Worm (Caenorhabditis elegans) whole organism, late embryonic: ENCODE measurements around the gene saps-1.

Experiments
- C38D4.7 ChIP-seq: fragments of 200-800 bp; sonication (Bioruptor generic); optimal IDR thresholded peaks from 2 replicates; lab custom pipeline; 2018; ENCODE audit warnings: mild to moderate bottlenecking, missing genetic modification characterization, moderate library complexity, missing compliant biosample characterization
- F13H6.1 ChIP-seq: sonication (generic microtip); optimal IDR thresholded peaks from 2 replicates; lab custom pipeline; 2016; ENCODE audit warnings: missing genetic modification characterization, missing compliant biosample characterization
- K09A11.1 ChIP-seq: sonication (generic microtip); optimal IDR thresholded peaks from 2 replicates; lab custom pipeline; 2017; ENCODE audit warnings: antibody characterized with exemption, mild to moderate bottlenecking, missing genetic modification characterization, missing compliant biosample characterization; ENCODE audit not compliant: insufficient read depth
- Y22D7AL.16 ChIP-seq: sonication (generic microtip); optimal IDR thresholded peaks from 2 replicates; lab custom pipeline; 2016; ENCODE audit warnings: missing genetic modification characterization, missing compliant biosample characterization
- ahr-1 ChIP-seq: sonication (generic microtip); optimal IDR thresholded peaks from 2 replicates; lab custom pipeline; 2016; ENCODE audit warnings: missing genetic modification characterization, missing compliant biosample characterization
- ama-1 ChIP-seq: fragments of 150-350 bp; optimal IDR thresholded peaks from 2 replicates; lab custom pipeline; 2014
- ceh-14 ChIP-seq: sonication (generic microtip); optimal IDR thresholded peaks from 2 replicates; lab custom pipeline; 2016; ENCODE audit warnings: missing genotype, missing genetic modification characterization, missing compliant biosample characterization
- ceh-19 ChIP-seq: fragments of 200-800 bp; sonication (Bioruptor generic); optimal IDR thresholded peaks from 2 replicates; lab custom pipeline; 2018; ENCODE audit warnings: mild to moderate bottlenecking, missing genetic modification characterization, missing compliant biosample characterization
- ceh-2 ChIP-seq: sonication (generic microtip); optimal IDR thresholded peaks from 2 replicates; lab custom pipeline; 2016; ENCODE audit warnings: missing genotype, missing genetic modification characterization, missing compliant biosample characterization
- ceh-30 ChIP-seq: fragments of 150-350 bp; optimal IDR thresholded peaks from 2 replicates; lab custom pipeline; 2014; ENCODE audit warnings: missing biosample characterization, missing genetic modification characterization
- ceh-34 ChIP-seq: sonication (generic microtip); optimal IDR thresholded peaks from 2 replicates; lab custom pipeline; 2016; ENCODE audit warnings: mild to moderate bottlenecking, missing genetic modification characterization, missing compliant biosample characterization
- ceh-45 ChIP-seq: fragments of 200-800 bp; sonication (Bioruptor generic); IDR thresholded peaks from 2 replicates; pipeline ENCODE4 v1.3.6; 2022; ENCODE audit warnings: missing genetic modification reagents, missing genetic modification characterization, missing compliant biosample characterization
- ceh-48 ChIP-seq: sonication (generic microtip); optimal IDR thresholded peaks from 2 replicates; lab custom pipeline; 2016; ENCODE audit warnings: missing genetic modification characterization, inconsistent platforms, missing compliant biosample characterization
- ceh-6 ChIP-seq: fragments of 200-800 bp; sonication (Bioruptor generic); optimal IDR thresholded peaks from 2 replicates; lab custom pipeline; 2018; ENCODE audit warnings: mild to moderate bottlenecking, missing genetic modification characterization, missing compliant biosample characterization
- ceh-9 ChIP-seq: sonication (generic microtip); optimal IDR thresholded peaks from 2 replicates; lab custom pipeline; 2016; ENCODE audit warnings: mild to moderate bottlenecking, missing genetic modification characterization, inconsistent platforms, missing compliant biosample characterization
- che-1 ChIP-seq: sonication (generic microtip); optimal IDR thresholded peaks from 2 replicates; lab custom pipeline; 2016; ENCODE audit warnings: mild to moderate bottlenecking, missing genetic modification characterization, missing compliant biosample characterization
- dmd-4 ChIP-seq: sonication (generic microtip); optimal IDR thresholded peaks from 2 replicates; lab custom pipeline; 2016; ENCODE audit warnings: borderline replicate concordance, missing genetic modification characterization, missing compliant biosample characterization
- dve-1 ChIP-seq: sonication (generic microtip); optimal IDR thresholded peaks from 2 replicates; lab custom pipeline; 2017; ENCODE audit warnings: antibody characterized with exemption, mild to moderate bottlenecking, missing genetic modification characterization, missing compliant biosample characterization
- elt-2 ChIP-seq: sonication (generic microtip); optimal IDR thresholded peaks from 2 replicates; lab custom pipeline; 2016; ENCODE audit warnings: missing genetic modification reagents, missing genetic modification characterization, missing compliant biosample characterization
- eyg-1 ChIP-seq: sonication (generic microtip); optimal IDR thresholded peaks from 2 replicates; lab custom pipeline; 2016; ENCODE audit warnings: missing genotype, missing genetic modification characterization, missing compliant biosample characterization
- fax-1 ChIP-seq: sonication (generic microtip); optimal IDR thresholded peaks from 2 replicates; lab custom pipeline; 2016; ENCODE audit warnings: missing genotype, missing genetic modification characterization, missing compliant biosample characterization
- fkh-10 ChIP-seq: fragments of 150-350 bp; optimal IDR thresholded peaks from 2 replicates; lab custom pipeline; 2014; ENCODE audit warnings: missing biosample characterization, missing genetic modification reagents, missing genetic modification characterization
- fkh-6 ChIP-seq: sonication (generic microtip); optimal IDR thresholded peaks from 2 replicates; lab custom pipeline; 2016; ENCODE audit warnings: missing genetic modification characterization, missing compliant biosample characterization
- gmeb-2 ChIP-seq: sonication (generic microtip); optimal IDR thresholded peaks from 2 replicates; lab custom pipeline; 2016; ENCODE audit warnings: missing genetic modification characterization, inconsistent platforms, missing compliant biosample characterization
- hlh-13 ChIP-seq: fragments of 200-800 bp; sonication (Bioruptor generic); optimal IDR thresholded peaks from 2 replicates; lab custom pipeline; 2018; ENCODE audit warnings: mild to moderate bottlenecking, missing genetic modification characterization, missing compliant biosample characterization
- hlh-15 ChIP-seq: sonication (generic microtip); optimal IDR thresholded peaks from 2 replicates; lab custom pipeline; 2016; ENCODE audit warnings: missing genetic modification characterization, missing compliant biosample characterization
- hlh-30 ChIP-seq: sonication (generic microtip); optimal IDR thresholded peaks from 2 replicates; lab custom pipeline; 2017; ENCODE audit warnings: antibody characterized with exemption, missing genetic modification characterization, missing compliant biosample characterization; ENCODE audit not compliant: insufficient read depth
- hlh-6 ChIP-seq: sonication (generic microtip); optimal IDR thresholded peaks from 2 replicates; lab custom pipeline; 2016; ENCODE audit warnings: missing genotype, missing genetic modification characterization, missing compliant biosample characterization
- lin-11 ChIP-seq: fragments of 200-800 bp; sonication (Bioruptor generic); optimal IDR thresholded peaks from 2 replicates; lab custom pipeline; 2018; ENCODE audit warnings: mild to moderate bottlenecking, missing genetic modification characterization, missing compliant biosample characterization
- madf-2 ChIP-seq: sonication (generic microtip); optimal IDR thresholded peaks from 2 replicates; lab custom pipeline; 2017; ENCODE audit warnings: missing genetic modification characterization, missing compliant biosample characterization
- nhr-11 ChIP-seq: fragments of 150-350 bp; optimal IDR thresholded peaks from 2 replicates; lab custom pipeline; 2014; ENCODE audit warnings: missing biosample characterization, missing genetic modification characterization
- nhr-232 ChIP-seq: sonication (generic microtip); optimal IDR thresholded peaks from 2 replicates; lab custom pipeline; 2016; ENCODE audit warnings: missing genetic modification characterization, missing compliant biosample characterization
- npax-4 ChIP-seq: sonication (generic microtip); optimal IDR thresholded peaks from 2 replicates; lab custom pipeline; 2016; ENCODE audit warnings: missing genetic modification characterization, missing compliant biosample characterization
- odd-2 ChIP-seq: sonication (generic microtip); optimal IDR thresholded peaks from 2 replicates; lab custom pipeline; 2017; ENCODE audit warnings: antibody characterized with exemption, mild to moderate bottlenecking, missing genetic modification characterization, missing compliant biosample characterization
- pag-3 ChIP-seq: sonication (generic microtip); optimal IDR thresholded peaks from 2 replicates; lab custom pipeline; 2016; ENCODE audit warnings: missing compliant biosample characterization, missing genetic modification characterization, borderline replicate concordance
- pat-9 ChIP-seq: fragments of 200-800 bp; sonication (Bioruptor generic); optimal IDR thresholded peaks from 2 replicates; lab custom pipeline; 2018; ENCODE audit warnings: mild to moderate bottlenecking, missing genetic modification characterization, moderate library complexity, missing compliant biosample characterization
- pax-1 ChIP-seq: fragments of 150-350 bp; optimal IDR thresholded peaks from 2 replicates; lab custom pipeline; 2014; ENCODE audit warnings: missing biosample characterization, missing genetic modification characterization
- pha-2 ChIP-seq: sonication (generic microtip); optimal IDR thresholded peaks from 2 replicates; lab custom pipeline; 2017; ENCODE audit warnings: mild to moderate bottlenecking, missing genetic modification characterization, missing compliant biosample characterization
- pha-4 ChIP-seq: fragments of 150-350 bp; optimal IDR thresholded peaks from 2 replicates; lab custom pipeline; 2018; ENCODE audit warnings: missing biosample characterization, missing genetic modification reagents, missing genetic modification characterization
- pqm-1 ChIP-seq: sonication (generic microtip); optimal IDR thresholded peaks from 2 replicates; lab custom pipeline; 2016; ENCODE audit warnings: missing genetic modification characterization, missing compliant biosample characterization
- pros-1 ChIP-seq: fragments of 150-350 bp; optimal IDR thresholded peaks from 2 replicates; lab custom pipeline; 2014; ENCODE audit warnings: missing biosample characterization, missing genetic modification reagents, missing genetic modification characterization
- ref-2 ChIP-seq: sonication (generic microtip); optimal IDR thresholded peaks from 2 replicates; lab custom pipeline; 2016; ENCODE audit warnings: missing genetic modification characterization, missing compliant biosample characterization
- rnt-1 ChIP-seq: sonication (generic microtip); optimal IDR thresholded peaks from 2 replicates; lab custom pipeline; 2016; ENCODE audit warnings: missing genetic modification characterization, missing compliant biosample characterization
- sdc-2 ChIP-seq: sonication (generic microtip); optimal IDR thresholded peaks from 2 replicates; lab custom pipeline; 2016; ENCODE audit warnings: missing genotype, missing genetic modification characterization, missing compliant biosample characterization
- sox-4 ChIP-seq: sonication (generic microtip); optimal IDR thresholded peaks from 2 replicates; lab custom pipeline; 2017; ENCODE audit warnings: mild to moderate bottlenecking, missing genetic modification characterization, inconsistent platforms, missing compliant biosample characterization
- syd-9 ChIP-seq: sonication (generic microtip); optimal IDR thresholded peaks from 2 replicates; lab custom pipeline; 2016; ENCODE audit warnings: mild to moderate bottlenecking, missing genetic modification characterization, moderate library complexity, missing compliant biosample characterization
- ttx-3 ChIP-seq: sonication (generic microtip); optimal IDR thresholded peaks from 2 replicates; lab custom pipeline; 2016; ENCODE audit warnings: missing genetic modification reagents, missing genetic modification characterization, missing compliant biosample characterization
- unc-42 ChIP-seq: sonication (generic microtip); optimal IDR thresholded peaks from 2 replicates; lab custom pipeline; 2016; ENCODE audit warnings: missing genotype, missing genetic modification characterization, missing compliant biosample characterization
- unc-55 ChIP-seq: sonication (generic microtip); optimal IDR thresholded peaks from 2 replicates; lab custom pipeline; 2017; ENCODE audit warnings: missing biosample characterization, missing genetic modification reagents, missing genetic modification characterization
- unc-86 ChIP-seq: sonication (generic microtip); optimal IDR thresholded peaks from 2 replicates; lab custom pipeline; 2016; ENCODE audit warnings: missing genetic modification characterization, missing compliant biosample characterization
- zip-5 ChIP-seq: sonication (generic microtip); optimal IDR thresholded peaks from 2 replicates; lab custom pipeline; 2016; ENCODE audit warnings: missing genetic modification characterization, missing compliant biosample characterization

Gene saps-1

DNA sequence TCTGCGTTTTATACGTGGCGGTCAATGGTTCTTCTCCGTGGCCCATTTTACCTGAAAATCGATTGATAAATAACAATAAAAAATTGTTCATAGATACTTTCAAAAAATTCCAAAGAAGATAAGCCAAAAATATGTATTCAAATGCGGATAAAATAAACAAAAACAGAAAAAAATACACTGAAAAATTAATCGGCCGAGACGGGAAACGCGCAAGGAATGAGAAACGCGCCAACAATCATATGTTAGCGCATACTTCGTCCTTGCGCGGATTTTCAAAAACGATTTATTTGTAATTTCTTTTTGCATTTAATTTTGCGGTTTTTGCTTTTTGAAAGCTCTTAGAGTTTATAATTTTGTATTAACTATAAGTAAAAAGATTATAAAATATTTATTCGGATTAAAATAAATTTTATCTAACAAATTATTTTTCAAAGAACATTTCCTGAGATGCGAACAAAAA lies 48.1 kb downstream of the saps-1 start, which contains the start of gene nduf-11 (continued):
- no peak for TF ChIP-seq ceh-9 (tag; lab: Kevin White, UChicago)
- peak; percentile 29 for TF ChIP-seq ceh-48 (tag; lab: Kevin White, UChicago)
- peak; percentile 9 for TF ChIP-seq pha-2 (tag; lab: Kevin White, UChicago)
- TF ChIP-seq npax-4: no peak
- TF ChIP-seq dve-1 (tag; lab: Kevin White, UChicago): peak; percentile 55
- TF ChIP-seq pros-1 (tag; lab: Kevin White, UChicago): no peak
- TF ChIP-seq hlh-15 (tag; lab: Kevin White, UChicago): no peak
- no peak for TF ChIP-seq rnt-1
- TF ChIP-seq fkh-10: no peak
- TF ChIP-seq ceh-6 (GFP tag; lab: Kevin White, UChicago): no peak
- peak; percentile 11 for TF ChIP-seq gmeb-2 (tag; lab: Kevin White, UChicago)
- TF ChIP-seq odd-2: no peak
- TF ChIP-seq che-1 (tag; lab: Kevin White, UChicago): peak; percentile 42
- peak; percentile 48 for TF ChIP-seq K09A11.1 (tag; lab: Kevin White, UChicago)
- peak; percentile 18 for TF ChIP-seq pat-9
- TF ChIP-seq unc-42 (tag; lab: Kevin White, UChicago): peak; percentile 37
- TF ChIP-seq elt-2 (tag; lab: Kevin White, UChicago): peak; percentile 73
- no peak for TF ChIP-seq hlh-6 (tag; lab: Kevin White, UChicago)
- TF ChIP-seq ceh-19 (GFP tag; lab: Kevin White, UChicago): no peak
- no peak for TF ChIP-seq ceh-30 (tag; lab: Kevin White, UChicago)
- TF ChIP-seq eyg-1 (tag; lab: Kevin White, UChicago): no peak
- peak; percentile 47 for TF ChIP-seq sox-4 (tag; lab: Kevin White, UChicago)
- peak; percentile 39 for TF ChIP-seq ceh-34
- TF ChIP-seq pha-4 (tag; lab: Kevin White, UChicago): no peak
- no peak for TF ChIP-seq F13H6.1
- no peak for TF ChIP-seq zip-5 (tag; lab: Kevin White, UChicago)
- no peak for TF ChIP-seq pqm-1 (tag; lab: Kevin White, UChicago)
- no peak for TF ChIP-seq syd-9
- no peak for TF ChIP-seq unc-55 (GFP tag; lab: Kevin White, UChicago)
- TF ChIP-seq lin-11 (tag; lab: Kevin White, UChicago): peak; percentile 29
- peak; percentile 44 for TF ChIP-seq ttx-3 (tag; lab: Kevin White, UChicago)
- TF ChIP-seq pax-1 (tag; lab: Kevin White, UChicago): peak; percentile 38
- TF ChIP-seq ahr-1 (tag; lab: Kevin White, UChicago): no peak
- TF ChIP-seq fax-1 (tag; lab: Kevin White, UChicago): peak; percentile 19
- TF ChIP-seq pag-3 (tag; lab: Kevin White, UChicago): no peak
- TF ChIP-seq ref-2 (tag; lab: Kevin White, UChicago): peak; percentile 46
- TF ChIP-seq fkh-6: no peak
- TF ChIP-seq ama-1 (lab: Kevin White, UChicago): no peak
- no peak for TF ChIP-seq hlh-30 (tag; lab: Kevin White, UChicago)
- no peak for TF ChIP-seq nhr-11 (tag; lab: Kevin White, UChicago)
- TF ChIP-seq ceh-14 (tag; lab: Kevin White, UChicago): peak; percentile 58
- TF ChIP-seq madf-2 (tag; lab: Kevin White, UChicago): peak; percentile 7
- peak; percentile 0 for TF ChIP-seq Y22D7AL.16 (tag; lab: Kevin White, UChicago)
- no peak for TF ChIP-seq sdc-2
- no peak for TF ChIP-seq hlh-13 (GFP tag; lab: Kevin White, UChicago)
- peak; percentile 25 for TF ChIP-seq C38D4.7
- TF ChIP-seq unc-86 (tag; lab: Kevin White, UChicago): peak; percentile 58
- no peak for TF ChIP-seq dmd-4 (tag; lab: Kevin White, UChicago)
- TF ChIP-seq nhr-232 (tag; lab: Kevin White, UChicago): peak; percentile 1
- no peak for TF ChIP-seq ceh-45 (GFP tag; lab: Robert Waterston, UW)
- TF ChIP-seq ceh-2 (tag; lab: Kevin White, UChicago): no peak
